Worm (Caenorhabditis elegans): ENCODE data around the gene cki-2.

The cki-2 gene

DNA sequence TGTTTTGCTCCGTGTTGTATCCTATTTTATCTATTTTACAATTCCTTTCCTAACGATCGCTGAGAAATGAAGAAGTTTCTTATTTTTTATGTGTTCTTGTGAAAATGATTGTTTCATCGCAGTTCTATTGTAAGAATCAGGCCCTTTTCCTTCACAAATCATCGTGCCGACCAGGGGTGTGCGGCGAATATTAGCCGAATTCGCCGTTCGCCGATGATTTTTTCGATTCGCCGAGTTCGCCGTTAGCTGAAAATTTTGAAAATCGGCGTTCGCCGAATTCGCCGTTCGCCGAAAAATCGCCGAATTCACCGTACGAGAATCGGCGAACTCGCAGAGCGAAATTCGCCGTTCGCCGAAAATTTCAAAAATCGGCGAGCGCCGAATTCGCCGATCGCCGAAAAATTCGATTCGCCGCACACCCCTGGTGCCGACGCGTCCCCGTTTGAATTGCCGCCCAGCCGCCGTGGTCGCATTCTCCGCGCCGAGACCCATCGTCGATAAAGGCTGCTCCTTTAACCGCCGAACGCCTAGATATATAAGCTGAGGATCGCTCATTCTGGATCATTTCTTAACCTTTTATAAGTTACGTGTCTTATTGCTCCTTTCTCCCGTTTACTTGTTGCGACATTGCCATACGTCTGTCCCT, 47.3 kb downstream of the cki-2 start:
- TF ChIP-seq K09A11.1 (tag; optimal IDR thresholded peaks at IDR 0.05; ENCODE audit: insufficient read depth): peak; percentile 29
- no peak for TF ChIP-seq pax-1 (tag; optimal IDR thresholded peaks at IDR 0.05)
- TF ChIP-seq ceh-34 (tag; optimal IDR thresholded peaks at IDR 0.05): no peak

DNA sequence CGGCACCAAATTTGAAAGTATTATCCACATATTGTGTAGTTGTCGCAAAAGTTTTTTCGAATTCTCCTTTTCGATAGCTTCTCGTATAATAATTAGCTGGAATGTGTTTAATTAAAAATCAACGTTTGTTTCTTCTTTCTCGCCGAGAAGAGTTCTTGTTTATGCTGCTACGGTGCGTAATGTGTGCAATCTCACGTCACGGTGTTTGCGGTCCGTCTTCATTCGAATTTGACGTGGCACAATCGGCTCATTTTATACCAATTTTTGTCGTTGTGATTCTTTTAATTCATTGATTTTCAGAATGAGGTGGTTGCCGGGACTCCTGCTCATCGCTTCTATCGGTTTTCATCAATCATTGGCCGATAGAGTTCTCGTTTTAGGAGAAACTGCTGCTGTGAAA, 47.9 kb downstream of the cki-2 start, which contains the start of gene ostb-1:
ostb-1 (plus strand) TSS at position 301 of the 400 bp plus-strand sequence.
- TF ChIP-seq madf-2 (tag; optimal IDR thresholded peaks at IDR 0.05): no peak
- no peak for TF ChIP-seq ceh-19 (GFP tag; optimal IDR thresholded peaks at IDR 0.05)
- no peak for TF ChIP-seq C38D4.7 (GFP tag; optimal IDR thresholded peaks at IDR 0.05)
- TF ChIP-seq sox-4 (tag; optimal IDR thresholded peaks at IDR 0.05): no peak
- TF ChIP-seq elt-2 (tag; optimal IDR thresholded peaks at IDR 0.05): peak; percentile 15
- TF ChIP-seq ceh-48 (tag; optimal IDR thresholded peaks at IDR 0.05): no peak
- TF ChIP-seq hlh-8 (tag; optimal IDR thresholded peaks at IDR 0.05): no peak
- no peak for TF ChIP-seq K09A11.1 (tag; optimal IDR thresholded peaks at IDR 0.05; ENCODE audit: insufficient read depth)
- peak; percentile 12 for TF ChIP-seq nfya-1 (tag; optimal IDR thresholded peaks at IDR 0.05)

DNA sequence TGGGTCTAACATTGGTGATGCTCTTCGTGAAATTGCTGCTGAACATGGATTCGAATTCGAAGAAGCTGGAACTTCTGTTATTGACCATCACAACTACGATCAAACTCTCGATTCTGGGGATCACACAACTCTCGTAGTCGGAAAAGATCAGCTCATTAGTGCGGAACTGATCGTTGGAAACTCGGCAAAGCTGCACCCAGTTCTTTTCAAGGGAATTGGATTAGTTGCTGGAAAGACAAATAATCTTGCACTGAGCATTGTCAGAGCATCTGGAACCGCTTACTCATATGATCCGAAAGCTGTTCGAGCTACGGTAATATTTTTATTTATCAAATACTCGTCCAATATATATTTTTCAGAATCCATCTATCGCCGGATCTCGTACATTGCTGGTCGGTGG, 48.6 kb downstream of the cki-2 start:
- TF ChIP-seq ceh-19 (GFP tag; optimal IDR thresholded peaks at IDR 0.05) (no peak), ceh-2 (tag; optimal IDR thresholded peaks at IDR 0.05) (no peak), eyg-1 (tag; optimal IDR thresholded peaks at IDR 0.05) (no peak), pha-4 (tag; optimal IDR thresholded peaks at IDR 0.05) (no peak), dmd-4 (tag; optimal IDR thresholded peaks at IDR 0.05; ENCODE audit: borderline replicate concordance) (no peak), ahr-1 (tag; optimal IDR thresholded peaks at IDR 0.05) (no peak)

DNA sequence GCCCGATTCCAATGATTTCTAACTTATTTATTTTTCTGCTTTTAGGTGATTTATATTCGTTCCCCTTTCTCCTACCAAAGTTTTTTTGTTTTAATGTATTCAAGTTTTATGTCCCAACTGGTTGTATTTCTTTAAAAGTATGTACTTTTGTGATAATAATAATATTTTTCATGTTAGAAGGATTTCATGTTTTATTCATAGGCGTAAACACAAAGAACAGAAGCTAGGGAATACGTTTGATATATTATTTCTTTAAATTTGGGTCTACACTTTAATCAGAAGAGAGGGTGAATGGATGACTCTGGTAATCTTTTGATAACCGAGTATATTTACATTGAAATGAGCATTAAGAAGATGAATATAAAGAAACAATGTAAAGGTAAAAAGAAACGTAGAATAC, 49.8 kb downstream of the cki-2 start:
- TF ChIP-seq ref-2 (tag; optimal IDR thresholded peaks at IDR 0.05): no peak
- TF ChIP-seq nhr-11 (tag; optimal IDR thresholded peaks at IDR 0.05): peak; percentile 32
- no peak for TF ChIP-seq dve-1 (tag; optimal IDR thresholded peaks at IDR 0.05)
- TF ChIP-seq lin-11 (tag; optimal IDR thresholded peaks at IDR 0.05): no peak
